Fruit fly (Drosophila melanogaster) whole organism, adult: ENCODE results near the gene SK.

Experiments
- CG12768 ChIP-seq: fragments of 200-800 bp; sonication (Bioruptor generic); optimal IDR thresholded peaks from 2 replicates; lab custom pipeline; 2017; ENCODE audit warnings: missing biosample characterization, missing genetic modification characterization, mild to moderate bottlenecking, moderate library complexity, missing genetic modification reagents
- CG1620 ChIP-seq: fragments of 200-800 bp; sonication (Bioruptor generic); optimal IDR thresholded peaks from 2 replicates; lab custom pipeline; 2016; ENCODE audit warnings: missing biosample characterization, missing genetic modification characterization
- CG5204 ChIP-seq: fragments of 200-800 bp; sonication (Bioruptor generic); optimal IDR thresholded peaks from 2 replicates; lab custom pipeline; 2016; ENCODE audit warnings: missing biosample characterization, missing genetic modification characterization
- CG7045 ChIP-seq: fragments of 200-800 bp; sonication (Bioruptor generic); optimal IDR thresholded peaks from 2 replicates; lab custom pipeline; 2017; ENCODE audit warnings: missing biosample characterization, mild to moderate bottlenecking, missing genetic modification characterization
- CG7101 ChIP-seq: fragments of 200-800 bp; sonication (Bioruptor generic); optimal IDR thresholded peaks from 2 replicates; lab custom pipeline; 2018; ENCODE audit warnings: missing biosample characterization, mild to moderate bottlenecking, missing genetic modification characterization, moderate library complexity
- Clk ChIP-seq: fragments of 200-800 bp; sonication (Bioruptor generic); optimal IDR thresholded peaks from 2 replicates; lab custom pipeline; 2017; ENCODE audit warnings: missing biosample characterization, missing genetic modification characterization
- Mnt ChIP-seq: fragments of 200-800 bp; sonication (Bioruptor generic); optimal IDR thresholded peaks from 2 replicates; lab custom pipeline; 2016; ENCODE audit warnings: missing biosample characterization, mild to moderate bottlenecking, missing genetic modification characterization
- bab1 ChIP-seq: fragments of 200-800 bp; sonication (Bioruptor generic); optimal IDR thresholded peaks from 3 replicates; lab custom pipeline; 2019; ENCODE audit warnings: missing biosample characterization, mild to moderate bottlenecking, missing genetic modification characterization, moderate library complexity
- cnc ChIP-seq, 2 experiments: fragments of >200 bp; optimal IDR thresholded peaks; 2 replicates each; lab custom pipeline; 2017
- kay ChIP-seq: fragments of 200-800 bp; sonication (Bioruptor generic); peaks from one replicate; lab custom pipeline; 2016; ENCODE audit warnings: missing biosample characterization, missing genetic modification characterization, borderline replicate concordance
- tj ChIP-seq: fragments of 200-800 bp; sonication (Bioruptor generic); optimal IDR thresholded peaks from 3 replicates; lab custom pipeline; 2017; ENCODE audit warnings: missing biosample characterization, mild to moderate bottlenecking, missing genetic modification characterization, moderate library complexity

- TF ChIP-seq CG1620 (GFP tag; lab: Kevin White, UChicago): no peak
- no peak for TF ChIP-seq bab1
- TF ChIP-seq kay (GFP tag; lab: Kevin White, UChicago): no peak
- TF ChIP-seq CG7045: no peak
- no peak for TF ChIP-seq CG12768 (GFP tag; lab: Kevin White, UChicago)
- no peak for TF ChIP-seq CG7101 (tag; lab: Kevin White, UChicago)
- TF ChIP-seq Mnt (GFP tag; lab: Kevin White, UChicago): no peak
- TF ChIP-seq CG5204 (GFP tag; lab: Kevin White, UChicago): no peak
- TF ChIP-seq tj (GFP tag; lab: Kevin White, UChicago): no peak
- TF ChIP-seq Clk (GFP tag; lab: Kevin White, UChicago): no peak
- TF ChIP-seq cnc (optimal IDR thresholded peaks at IDR 0.05; lab: Kevin White, UChicago): no peak
Measured at dm6 chrX:5349899-5350575, 10.0 kb downstream of the SK start.
